Worm (Caenorhabditis elegans): ENCODE data around the gene decr-1.2.

Gene decr-1.2

DNA sequence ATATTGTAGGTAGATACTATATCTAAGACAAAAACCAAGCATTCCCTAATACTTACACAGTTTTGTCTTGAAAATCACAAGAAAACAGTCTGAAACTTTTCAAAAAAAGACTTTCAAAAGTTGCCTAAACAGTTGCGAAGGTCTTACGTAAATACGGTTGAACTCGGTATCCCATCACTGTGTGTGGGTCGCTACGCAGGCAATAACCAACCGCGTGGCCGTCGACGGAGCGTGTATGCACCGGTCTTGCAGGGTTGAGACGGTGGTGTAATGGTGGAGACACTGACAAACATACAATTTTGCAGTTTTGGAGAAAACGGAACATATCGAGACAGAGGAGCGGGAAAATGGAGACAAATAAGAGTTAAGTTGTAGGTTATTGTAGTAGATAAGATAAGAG, 15.8 kb downstream of the decr-1.2 start, which contains the start of gene iff-2 (continued):
- peak; percentile 93 for TF ChIP-seq vab-7 (GFP tag; IDR thresholded peaks at IDR 0.05)
- peak in 1 of 2 experiments; percentile 89; a peak in 1 of 4 replicates for TF ChIP-seq madf-5 (GFP tag; IDR thresholded peaks at IDR 0.05)
- TF ChIP-seq lsy-2 (tag; optimal IDR thresholded peaks at IDR 0.05): peak; percentile 97 to 98
- TF ChIP-seq F10B5.3 (tag; optimal IDR thresholded peaks at IDR 0.05): peak; percentile 75

DNA sequence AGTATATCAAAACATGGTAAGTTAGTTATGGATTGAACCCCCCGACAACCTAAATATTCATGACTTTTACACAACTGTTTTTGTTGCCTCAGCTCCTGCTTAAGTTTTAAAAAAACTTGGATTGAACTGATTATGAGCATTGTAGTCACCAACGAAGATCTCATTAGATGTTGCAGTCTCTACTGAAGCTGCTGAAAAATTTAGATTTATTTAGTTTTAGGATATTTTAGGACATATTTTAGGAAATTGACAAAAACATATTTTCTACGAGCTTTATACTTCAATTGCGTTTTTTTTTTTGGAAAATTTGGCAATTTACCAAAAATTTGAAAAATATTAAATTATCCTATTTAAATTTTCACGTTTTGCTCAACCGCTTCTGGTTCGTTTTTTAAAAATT, 16.6 kb downstream of the decr-1.2 start, which contains the start of gene F54C9.14:
F54C9.14 (plus strand) TSS at position 301 of the 400 bp plus-strand sequence.
- TF ChIP-seq F26F4.8 (GFP tag; conservative IDR thresholded peaks at IDR 0.05) (no peak), set-16 (GFP tag; IDR thresholded peaks at IDR 0.05) (no peak), vab-7 (GFP tag; IDR thresholded peaks at IDR 0.05) (no peak), mxl-2 (GFP tag; conservative IDR thresholded peaks at IDR 0.05) (no peak), zip-11 (GFP tag; IDR thresholded peaks at IDR 0.05) (no peak), nhr-77 (tag; optimal IDR thresholded peaks at IDR 0.05) (no peak), Y5F2A.4 (GFP tag; optimal IDR thresholded peaks at IDR 0.05) (no peak), Y48G9A.11 (GFP tag; IDR thresholded peaks at IDR 0.05) (no peak), nhr-76 (tag; optimal IDR thresholded peaks at IDR 0.05) (no peak), tag-97 (GFP tag; IDR thresholded peaks at IDR 0.05) (no peak), T20F7.1 (GFP tag; optimal IDR thresholded peaks at IDR 0.05) (no peak), zfp-3 (GFP tag; conservative IDR thresholded peaks at IDR 0.05) (no peak), skn-1 (tag; optimal IDR thresholded peaks at IDR 0.05) (no peak), attf-4 (tag; optimal IDR thresholded peaks at IDR 0.05) (no peak), ceh-62 (tag; optimal IDR thresholded peaks at IDR 0.05) (no peak)

ce11 chrII:8566039-8566438, 20.6 kb downstream of the decr-1.2 start, which contains the start of gene stc-1:
Gene stc-1 (minus strand): TSS chrII:8566139.
- TF ChIP-seq snpc-1.2 (GFP tag; IDR thresholded peaks at IDR 0.05) (no peak), nhr-6 (tag; optimal IDR thresholded peaks at IDR 0.05) (peak; percentile 53), nhr-77 (tag; optimal IDR thresholded peaks at IDR 0.05) (no peak), F37D6.2 (tag; optimal IDR thresholded peaks at IDR 0.05) (no peak), ceh-32 (tag; optimal IDR thresholded peaks at IDR 0.05; ENCODE audit: poor library complexity) (no peak), hmg-1.1 (GFP tag; IDR thresholded peaks at IDR 0.05) (no peak), pqm-1 (tag; optimal IDR thresholded peaks at IDR 0.05) (peak; percentile 20), lsy-2 (tag; optimal IDR thresholded peaks at IDR 0.05) (peak in 1 of 2 experiments; percentile 45), dve-1 (tag; optimal IDR thresholded peaks at IDR 0.05; ENCODE audit: insufficient read depth) (peak; percentile 43), D1046.2 (GFP tag; IDR thresholded peaks at IDR 0.05) (no peak), lin-39 (tag; optimal IDR thresholded peaks at IDR 0.05) (no peak), lim-7 (GFP tag; IDR thresholded peaks at IDR 0.05) (no peak), lin-38 (GFP tag; IDR thresholded peaks at IDR 0.05) (peak; percentile 81), unc-130 (GFP tag; optimal IDR thresholded peaks at IDR 0.05) (no peak), daf-16 (GFP tag; optimal IDR thresholded peaks at IDR 0.05) (no peak), daf-16 (tag; optimal IDR thresholded peaks at IDR 0.05) (peak; percentile 33), duxl-1 (tag; optimal IDR thresholded peaks at IDR 0.05; ENCODE audit: poor library complexity) (no peak), dmd-6 (GFP tag; IDR thresholded peaks at IDR 0.05) (no peak), saeg-2 (GFP tag; IDR thresholded peaks at IDR 0.05) (no peak), dpl-1 (GFP tag; optimal IDR thresholded peaks at IDR 0.05) (peak; percentile 70), cey-2 (tag; optimal IDR thresholded peaks at IDR 0.05; ENCODE audit: borderline replicate concordance, insufficient read depth) (no peak), nhr-10 (tag; optimal IDR thresholded peaks at IDR 0.05) (peak; percentile 1), nhr-28 (tag; optimal IDR thresholded peaks at IDR 0.05) (peak; percentile 39), zfp-3 (GFP tag; conservative IDR thresholded peaks at IDR 0.05) (no peak), unc-62 (GFP tag; optimal IDR thresholded peaks at IDR 0.05 in 1 of 2) (no peak), unc-62 (tag; optimal IDR thresholded peaks at IDR 0.05) (no peak), F10B5.3 (tag; optimal IDR thresholded peaks at IDR 0.05) (no peak), egl-27 (tag; optimal IDR thresholded peaks at IDR 0.05) (no peak), aha-1 (tag) (peak; percentile 23), arid-1 (GFP tag; conservative IDR thresholded peaks at IDR 0.05) (0 out of 2 replicates have a peak, but pooled peaks have one; percentile 22), lin-13 (GFP tag; optimal IDR thresholded peaks at IDR 0.05) (no peak), ZK337.2 (GFP tag; IDR thresholded peaks at IDR 0.05) (no peak), T26A8.4 (GFP tag; IDR thresholded peaks at IDR 0.05) (peak; percentile 35; the same call in 1 of the 2 replicates), mes-2 (tag; optimal IDR thresholded peaks at IDR 0.05; ENCODE audit: poor library complexity, severe bottlenecking) (peak; percentile 59), T20F7.1 (GFP tag; optimal IDR thresholded peaks at IDR 0.05) (no peak)
